Fruit fly (Drosophila melanogaster): Measurements from ENCODE around the gene CG33995.

The CG33995 gene

DNA sequence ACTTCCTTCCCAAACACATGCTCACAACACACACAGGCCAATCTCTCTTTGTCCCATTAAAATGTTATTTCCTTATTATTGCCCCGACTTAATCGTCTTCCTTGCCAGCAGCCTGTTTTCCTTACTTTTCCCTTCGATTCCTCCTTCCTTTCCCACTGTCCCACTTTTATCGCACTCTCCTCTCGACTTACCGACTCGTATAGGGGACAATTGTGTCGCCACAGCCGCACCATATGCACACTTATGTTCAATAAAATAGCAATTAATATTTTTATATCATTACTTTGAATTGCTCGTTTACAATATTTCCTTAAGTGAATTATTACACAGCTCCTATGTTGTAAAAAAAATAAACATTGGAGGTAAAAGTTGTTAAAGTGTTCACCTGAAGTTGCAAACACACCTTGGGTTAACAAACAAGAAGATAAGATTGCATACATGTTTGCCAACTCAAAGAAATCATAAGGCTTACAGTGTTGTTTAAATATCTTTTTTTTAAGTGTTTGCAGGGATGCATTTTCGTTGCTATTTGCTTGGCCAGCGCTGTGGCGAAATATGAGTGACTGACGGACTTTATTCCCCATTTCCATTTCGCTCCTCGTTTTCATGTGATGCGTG, 43.9 kb downstream of the CG33995 start (continued):
- peak; percentile 11 for TF ChIP-seq CG3163 (GFP tag; optimal IDR thresholded peaks at IDR 0.05)
- peak; percentile 86 for TF ChIP-seq CG11696 (GFP tag; IDR thresholded peaks at IDR 0.05)
- TF ChIP-seq knrl (GFP tag; IDR thresholded peaks at IDR 0.05; ENCODE audit: partially characterized antibody): no peak
- no peak for TF ChIP-seq CG6175 (GFP tag; IDR thresholded peaks at IDR 0.05)
- TF ChIP-seq E2f2 (GFP tag; IDR thresholded peaks at IDR 0.05): peak; percentile 50
- peak; percentile 63 for TF ChIP-seq ems (GFP tag; optimal IDR thresholded peaks at IDR 0.05)
- TF ChIP-seq odd (GFP tag; optimal IDR thresholded peaks at IDR 0.05): peak; percentile 85
- peak; percentile 68 for TF ChIP-seq chn (GFP tag; optimal IDR thresholded peaks at IDR 0.05)
- TF ChIP-seq CG32767 (GFP tag; IDR thresholded peaks at IDR 0.05): peak; percentile 62
- TF ChIP-seq GATAe (GFP tag; conservative IDR thresholded peaks at IDR 0.05): no peak
- TF ChIP-seq crp (GFP tag; optimal IDR thresholded peaks at IDR 0.05): peak in 1 of 2 experiments; percentile 14
- no peak for TF ChIP-seq Elba2 (GFP tag; optimal IDR thresholded peaks at IDR 0.05)
- TF ChIP-seq lbe (GFP tag; optimal IDR thresholded peaks at IDR 0.05): peak; percentile 50
- TF ChIP-seq pho (GFP tag; optimal IDR thresholded peaks at IDR 0.05): peak; percentile 24
- peak; percentile 53 for TF ChIP-seq Bteb2 (GFP tag; optimal IDR thresholded peaks at IDR 0.05)
- TF ChIP-seq Dll (GFP tag; IDR thresholded peaks at IDR 0.05; ENCODE audit: partially characterized antibody): no peak
- TF ChIP-seq CG13424 (tag; optimal IDR thresholded peaks at IDR 0.05): peak; percentile 80
- peak; percentile 33 for TF ChIP-seq Sry-δ (GFP tag; optimal IDR thresholded peaks at IDR 0.05)
- TF ChIP-seq salm (tag; optimal IDR thresholded peaks at IDR 0.05): peak; percentile 75
- TF ChIP-seq PHDP (tag; optimal IDR thresholded peaks at IDR 0.05): peak; percentile 85
- peak; percentile 26 for TF ChIP-seq Dip3 (GFP tag; optimal IDR thresholded peaks at IDR 0.05)
- TF ChIP-seq Drgx (GFP tag; IDR thresholded peaks at IDR 0.05): peak; percentile 67
- TF ChIP-seq cad (GFP tag; optimal IDR thresholded peaks at IDR 0.05): no peak
- peak; percentile 34 for TF ChIP-seq CTCF (GFP tag; optimal IDR thresholded peaks at IDR 0.05)
- peak; percentile 47; the same call in 1 of the 3 replicates for TF ChIP-seq zfh1 (GFP tag; IDR thresholded peaks at IDR 0.05)
- TF ChIP-seq CG14860 (GFP tag; IDR thresholded peaks at IDR 0.05; ENCODE audit: partially characterized antibody): no peak
- TF ChIP-seq CG1647 (GFP tag; optimal IDR thresholded peaks at IDR 0.05): peak; percentile 82
- TF ChIP-seq vfl (GFP tag; optimal IDR thresholded peaks at IDR 0.05): peak; percentile 36
- TF ChIP-seq Oaz (GFP tag; IDR thresholded peaks at IDR 0.05): no peak
- peak in 1 of 2 experiments; percentile 63 for TF ChIP-seq Hr78 (GFP tag; optimal IDR thresholded peaks at IDR 0.05)
- TF ChIP-seq CG9437 (GFP tag; optimal IDR thresholded peaks at IDR 0.05): peak; percentile 76
- peak; percentile 35 for TF ChIP-seq CG6654 (GFP tag; optimal IDR thresholded peaks at IDR 0.05)
- TF ChIP-seq Dek (tag; optimal IDR thresholded peaks at IDR 0.05): peak; percentile 61
- TF ChIP-seq CG15601 (tag; optimal IDR thresholded peaks at IDR 0.05): peak; percentile 77
- 0 out of 2 replicates have a peak, but pooled peaks have one; percentile 8 for TF ChIP-seq CG32532 (GFP tag; IDR thresholded peaks at IDR 0.05)
- TF ChIP-seq CG32772 (GFP tag; IDR thresholded peaks at IDR 0.05): 0 out of 2 replicates have a peak, but pooled peaks have one; percentile 30
- TF ChIP-seq gce (GFP tag; IDR thresholded peaks at IDR 0.05): peak; percentile 54; the same call in 1 of the 3 replicates
- peak; percentile 74 for TF ChIP-seq CG6765 (GFP tag; optimal IDR thresholded peaks at IDR 0.05)
- no peak for TF ChIP-seq ham (GFP tag; IDR thresholded peaks at IDR 0.05)
- peak; percentile 65 for TF ChIP-seq dysf (GFP tag; IDR thresholded peaks at IDR 0.05)
- 0 out of 3 replicates have a peak, but pooled peaks have one; percentile 33 for TF ChIP-seq ken (GFP tag; IDR thresholded peaks at IDR 0.05)
- TF ChIP-seq CG15269 (tag; optimal IDR thresholded peaks at IDR 0.05): peak; percentile 84
- no peak; the same call in 2 of the 3 replicates for TF ChIP-seq Dbx (GFP tag; IDR thresholded peaks at IDR 0.05)
- TF ChIP-seq CG7928 (GFP tag; optimal IDR thresholded peaks at IDR 0.05): peak; percentile 8
- TF ChIP-seq HLHmδ (GFP tag; optimal IDR thresholded peaks at IDR 0.05): no peak
- peak; percentile 84 for TF ChIP-seq grau (tag; optimal IDR thresholded peaks at IDR 0.05)
- TF ChIP-seq CG6854 (GFP tag; optimal IDR thresholded peaks at IDR 0.05): peak; percentile 79
- TF ChIP-seq tna (GFP tag; IDR thresholded peaks at IDR 0.05; ENCODE audit: partially characterized antibody): no peak
- TF ChIP-seq Sin3A (optimal IDR thresholded peaks at IDR 0.05): no peak
- no peak for TF ChIP-seq sr (GFP tag; IDR thresholded peaks at IDR 0.05)
- TF ChIP-seq Ptx1 (GFP tag; IDR thresholded peaks at IDR 0.05): peak; percentile 72

All from whole organism, embryonic.